Fruit fly (Drosophila melanogaster) whole organism, embryonic: ENCODE data around the gene CG14196.

Source experiments
- Asciz ChIP-seq: fragments of 200-800 bp; sonication (Bioruptor generic); optimal IDR thresholded peaks from 2 replicates; lab custom pipeline; 2017; ENCODE audit warnings: missing biosample characterization, mild to moderate bottlenecking, missing genetic modification characterization, missing genetic modification reagents
- Bgb ChIP-seq: fragments of 200-800 bp; sonication (Bioruptor generic); IDR thresholded peaks from 2 replicates; pipeline ENCODE4 v1.3.6; 2022; ENCODE audit warnings: missing biosample characterization, missing genetic modification characterization; ENCODE audit not compliant: partially characterized antibody
- BtbVII ChIP-seq: fragments of 200-800 bp; sonication (Bioruptor generic); optimal IDR thresholded peaks from 3 replicates; lab custom pipeline; 2017; ENCODE audit warnings: missing biosample characterization, mild to moderate bottlenecking, missing genetic modification characterization
- CG1024 ChIP-seq: fragments of 200-800 bp; sonication (Bioruptor generic); IDR thresholded peaks from 2 replicates; pipeline ENCODE4 v1.3.6; 2022; ENCODE audit warnings: missing biosample characterization, missing genetic modification characterization
- CG10267 ChIP-seq: fragments of 200-800 bp; sonication (Bioruptor generic); optimal IDR thresholded peaks from 2 replicates; lab custom pipeline; 2018; ENCODE audit warnings: missing biosample characterization, mild to moderate bottlenecking, missing genetic modification characterization, moderate library complexity
- CG11504 ChIP-seq: fragments of 200-800 bp; sonication (Bioruptor generic); optimal IDR thresholded peaks from 3 replicates; lab custom pipeline; 2019; ENCODE audit warnings: missing biosample characterization, mild to moderate bottlenecking, missing genetic modification characterization, moderate library complexity
- CG11723 ChIP-seq: fragments of 200-800 bp; sonication (Bioruptor generic); optimal IDR thresholded peaks from 2 replicates; lab custom pipeline; 2017; ENCODE audit warnings: missing biosample characterization, mild to moderate bottlenecking, missing genetic modification characterization
- CG14050 ChIP-seq: fragments of 200-800 bp; sonication (Bioruptor generic); IDR thresholded peaks from 3 replicates; pipeline ENCODE4 v1.3.6; 2022; ENCODE audit warnings: missing biosample characterization, missing genetic modification characterization
- CG15479 ChIP-seq: fragments of 200-800 bp; sonication (Bioruptor generic); optimal IDR thresholded peaks from 3 replicates; lab custom pipeline; 2019; ENCODE audit warnings: missing biosample characterization, mild to moderate bottlenecking, missing genetic modification characterization, moderate library complexity
- CG15601 ChIP-seq: fragments of 200-800 bp; sonication (Bioruptor generic); optimal IDR thresholded peaks from 3 replicates; lab custom pipeline; 2019; ENCODE audit warnings: missing biosample characterization, mild to moderate bottlenecking, missing genetic modification characterization, moderate library complexity
- CG18619 ChIP-seq: fragments of 200-800 bp; sonication (Bioruptor generic); optimal IDR thresholded peaks from 3 replicates; lab custom pipeline; 2017; ENCODE audit warnings: missing biosample characterization, mild to moderate bottlenecking, missing genetic modification characterization
- CG2875 ChIP-seq: fragments of 200-800 bp; sonication (Bioruptor generic); optimal IDR thresholded peaks from 2 replicates; lab custom pipeline; 2017; ENCODE audit warnings: missing biosample characterization, mild to moderate bottlenecking, missing genetic modification characterization, missing genetic modification reagents
- CG4820 ChIP-seq: fragments of 200-800 bp; sonication (Bioruptor generic); optimal IDR thresholded peaks from 3 replicates; lab custom pipeline; 2016; ENCODE audit warnings: missing biosample characterization, missing genetic modification characterization
- CG4854 ChIP-seq: fragments of 200-800 bp; sonication (Bioruptor generic); optimal IDR thresholded peaks from 2 replicates; lab custom pipeline; 2016; ENCODE audit warnings: missing biosample characterization, missing genetic modification characterization, inconsistent platforms
- CG5953 ChIP-seq: fragments of 200-800 bp; sonication (Bioruptor generic); IDR thresholded peaks from 2 replicates; pipeline ENCODE4 v1.3.6; 2022; ENCODE audit warnings: missing biosample characterization, missing genetic modification characterization
- CG6175 ChIP-seq: fragments of 200-800 bp; sonication (Bioruptor generic); IDR thresholded peaks from 3 replicates; pipeline ENCODE4 v1.3.6; 2022; ENCODE audit warnings: missing biosample characterization, missing genetic modification characterization
- CG6791 ChIP-seq: fragments of 200-800 bp; sonication (Bioruptor generic); IDR thresholded peaks from 3 replicates; pipeline ENCODE4 v1.3.6; 2022; ENCODE audit warnings: missing biosample characterization, missing genetic modification characterization; ENCODE audit not compliant: partially characterized antibody
- CG6813 ChIP-seq: fragments of 200-800 bp; sonication (Bioruptor generic); optimal IDR thresholded peaks from 2 replicates; lab custom pipeline; 2017; ENCODE audit warnings: missing biosample characterization, missing genetic modification characterization, mild to moderate bottlenecking, moderate library complexity, missing genetic modification reagents
- CG7987 ChIP-seq: fragments of 200-800 bp; sonication (Bioruptor generic); optimal IDR thresholded peaks from 2 replicates; lab custom pipeline; 2018; ENCODE audit warnings: missing biosample characterization, mild to moderate bottlenecking, missing genetic modification characterization, moderate library complexity
- CG8924 ChIP-seq: fragments of 200-800 bp; optimal IDR thresholded peaks from 3 replicates; lab custom pipeline; 2019; ENCODE audit warnings: missing biosample characterization, mild to moderate bottlenecking, missing genetic modification characterization, moderate library complexity
- Camta ChIP-seq: fragments of 200-800 bp; sonication (Bioruptor generic); optimal IDR thresholded peaks from 2 replicates; lab custom pipeline; 2016; ENCODE audit warnings: missing biosample characterization, missing genetic modification characterization
- Hmx ChIP-seq: fragments of 200-800 bp; sonication (Bioruptor generic); optimal IDR thresholded peaks from 2 replicates; lab custom pipeline; 2016; ENCODE audit warnings: missing biosample characterization, missing genetic modification characterization
- Jarid2 ChIP-seq: fragments of 200-800 bp; sonication (Bioruptor generic); optimal IDR thresholded peaks from 3 replicates; lab custom pipeline; 2017; ENCODE audit warnings: mild to moderate bottlenecking, missing biosample characterization, missing genetic modification reagents, missing genetic modification characterization
- MTF-1 ChIP-seq: fragments of 200-800 bp; sonication (Bioruptor generic); optimal IDR thresholded peaks from 2 replicates; lab custom pipeline; 2018; ENCODE audit warnings: missing biosample characterization, mild to moderate bottlenecking, missing genetic modification characterization, borderline replicate concordance
- Oli ChIP-seq: fragments of 200-800 bp; sonication (Bioruptor generic); optimal IDR thresholded peaks from 2 replicates; lab custom pipeline; 2018; ENCODE audit warnings: missing biosample characterization, mild to moderate bottlenecking, missing genetic modification characterization, moderate library complexity
- PHDP ChIP-seq: fragments of 200-800 bp; sonication (Bioruptor generic); optimal IDR thresholded peaks from 3 replicates; lab custom pipeline; 2018; ENCODE audit warnings: missing biosample characterization, mild to moderate bottlenecking, missing genetic modification characterization, moderate library complexity
- Ptx1 ChIP-seq: fragments of 200-800 bp; sonication (Bioruptor generic); IDR thresholded peaks from 2 replicates; pipeline ENCODE4 v1.3.6; 2022; ENCODE audit warnings: missing biosample characterization, missing genetic modification characterization
- Side ChIP-seq: fragments of 200-800 bp; sonication (Bioruptor generic); optimal IDR thresholded peaks from 2 replicates; lab custom pipeline; 2016; ENCODE audit warnings: missing biosample characterization, missing genetic modification characterization
- Sin3A ChIP-seq: fragments of >200 bp; optimal IDR thresholded peaks from 2 replicates; lab custom pipeline; 2018
- caup ChIP-seq: fragments of 200-800 bp; sonication (Bioruptor generic); optimal IDR thresholded peaks from 3 replicates; lab custom pipeline; 2017; ENCODE audit warnings: missing biosample characterization, mild to moderate bottlenecking, missing genetic modification characterization, moderate library complexity; ENCODE audit not compliant: severe bottlenecking
- ci ChIP-seq: fragments of 200-800 bp; sonication (Bioruptor generic); IDR thresholded peaks from 3 replicates; pipeline ENCODE4 v1.3.6; 2022; ENCODE audit warnings: missing biosample characterization, missing genetic modification characterization
- crc ChIP-seq: fragments of 200-800 bp; sonication (Bioruptor generic); optimal IDR thresholded peaks from 2 replicates; lab custom pipeline; 2016; ENCODE audit warnings: missing biosample characterization, missing genetic modification characterization
- dmrt11E ChIP-seq: fragments of 200-800 bp; sonication (Bioruptor generic); optimal IDR thresholded peaks from 3 replicates; lab custom pipeline; 2018; ENCODE audit warnings: missing biosample characterization, mild to moderate bottlenecking, missing genetic modification characterization, moderate library complexity
- esg ChIP-seq: fragments of 200-800 bp; sonication (Bioruptor generic); conservative IDR thresholded peaks from 2 replicates; pipeline ENCODE4 v1.3.6; 2022; ENCODE audit warnings: missing biosample characterization, missing genetic modification characterization
- fd3F ChIP-seq: fragments of 200-800 bp; sonication (Bioruptor generic); optimal IDR thresholded peaks from 2 replicates; lab custom pipeline; 2018; ENCODE audit warnings: missing biosample characterization, mild to moderate bottlenecking, missing genetic modification characterization, moderate library complexity
- gcm ChIP-seq: fragments of 200-800 bp; sonication (Bioruptor generic); optimal IDR thresholded peaks from 2 replicates; lab custom pipeline; 2019; ENCODE audit warnings: missing biosample characterization, mild to moderate bottlenecking, missing genetic modification characterization, moderate library complexity
- grau ChIP-seq: fragments of 200-800 bp; optimal IDR thresholded peaks from 3 replicates; lab custom pipeline; 2019; ENCODE audit warnings: missing biosample characterization, mild to moderate bottlenecking, missing genetic modification characterization, moderate library complexity
- gt ChIP-seq: fragments of 200-800 bp; sonication (Bioruptor generic); IDR thresholded peaks from 2 replicates; pipeline ENCODE4 v1.3.6; 2022; ENCODE audit warnings: missing biosample characterization, missing genetic modification characterization
- her ChIP-seq: fragments of 200-800 bp; sonication (Bioruptor generic); optimal IDR thresholded peaks from 2 replicates; lab custom pipeline; 2016; ENCODE audit warnings: missing biosample characterization, missing genetic modification characterization
- hth ChIP-seq: fragments of >200 bp; optimal IDR thresholded peaks from 2 replicates; lab custom pipeline; 2017; ENCODE audit warnings: inconsistent platforms
- jing ChIP-seq: fragments of 200-800 bp; sonication (Bioruptor generic); optimal IDR thresholded peaks from 2 replicates; lab custom pipeline; 2018; ENCODE audit warnings: missing biosample characterization, mild to moderate bottlenecking, missing genetic modification characterization
- lilli ChIP-seq: fragments of 200-800 bp; sonication (Bioruptor generic); optimal IDR thresholded peaks from 3 replicates; lab custom pipeline; 2016; ENCODE audit warnings: missing biosample characterization, missing genetic modification characterization
- lmd ChIP-seq: fragments of 200-800 bp; sonication (Bioruptor generic); IDR thresholded peaks from 2 replicates; pipeline ENCODE4 v1.3.6; 2022; ENCODE audit warnings: missing biosample characterization, missing genetic modification characterization
- oc ChIP-seq: fragments of 200-800 bp; sonication (Bioruptor generic); optimal IDR thresholded peaks from 2 replicates; lab custom pipeline; 2018; ENCODE audit warnings: missing biosample characterization, mild to moderate bottlenecking, missing genetic modification characterization, moderate library complexity
- onecut ChIP-seq: fragments of 200-800 bp; sonication (Bioruptor generic); IDR thresholded peaks from 2 replicates; pipeline ENCODE4 v1.3.6; 2022; ENCODE audit warnings: missing biosample characterization, missing genetic modification characterization
- org-1 ChIP-seq: fragments of 200-800 bp; sonication (Bioruptor generic); optimal IDR thresholded peaks from 2 replicates; lab custom pipeline; 2017; ENCODE audit warnings: missing biosample characterization, missing genetic modification characterization
- pb ChIP-seq: fragments of 200-800 bp; sonication (Bioruptor generic); optimal IDR thresholded peaks from 3 replicates; lab custom pipeline; 2016; ENCODE audit warnings: missing biosample characterization, missing genetic modification characterization
- phol ChIP-seq: fragments of 200-800 bp; sonication (Bioruptor generic); optimal IDR thresholded peaks from 3 replicates; lab custom pipeline; 2018; ENCODE audit warnings: missing biosample characterization, mild to moderate bottlenecking, missing genetic modification characterization, moderate library complexity
- tgo ChIP-seq: fragments of 200-800 bp; sonication (Bioruptor generic); IDR thresholded peaks from 3 replicates; pipeline ENCODE4 v1.3.6; 2022; ENCODE audit warnings: missing biosample characterization, missing genetic modification characterization
- vvl ChIP-seq: fragments of 200-800 bp; sonication (Bioruptor generic); IDR thresholded peaks from 2 replicates; pipeline ENCODE4 v1.3.6; 2022; ENCODE audit warnings: missing biosample characterization, missing genetic modification characterization

Gene CG14196

dm6 chrX:19289318-19289970 lies 47.8 kb upstream of the CG14196 start (continued):
- peak; percentile 75 for TF ChIP-seq gt (GFP tag; lab: Robert Waterston, UW)
- peak; percentile 75 for TF ChIP-seq CG7987 (GFP tag; lab: Kevin White, UChicago)
- peak; percentile 90 for TF ChIP-seq onecut (GFP tag; lab: Robert Waterston, UW)
- peak; percentile 70 for TF ChIP-seq caup (GFP tag; lab: Kevin White, UChicago)
- TF ChIP-seq CG5953 (GFP tag; lab: Robert Waterston, UW) = peak; percentile 93
- peak; percentile 83 for TF ChIP-seq CG2875 (GFP tag; lab: Kevin White, UChicago)
- TF ChIP-seq lilli (GFP tag; lab: Kevin White, UChicago) = peak; percentile 83
- peak; percentile 71 for TF ChIP-seq her (GFP tag; lab: Kevin White, UChicago)
- TF ChIP-seq fd3F (GFP tag; lab: Kevin White, UChicago) = peak; percentile 73
- TF ChIP-seq tgo = peak; percentile 90
- peak; percentile 66; the same call in 1 of the 3 replicates for TF ChIP-seq CG6175 (GFP tag; lab: Robert Waterston, UW)
- TF ChIP-seq esg (GFP tag; lab: Robert Waterston, UW) = peak; percentile 91
- peak; percentile 98 for TF ChIP-seq ci (GFP tag; lab: Robert Waterston, UW)
- TF ChIP-seq CG10267 (tag; lab: Kevin White, UChicago) = peak; percentile 72
- peak; percentile 95 for TF ChIP-seq grau (tag; lab: Kevin White, UChicago)
- peak; percentile 87 for TF ChIP-seq CG8924
- peak; percentile 84 for TF ChIP-seq MTF-1
- peak; percentile 90 for TF ChIP-seq CG1024 (GFP tag; lab: Robert Waterston, UW)
- TF ChIP-seq PHDP (tag; lab: Kevin White, UChicago) = peak; percentile 86
- peak; percentile 94 for TF ChIP-seq Ptx1 (GFP tag; lab: Robert Waterston, UW)
- peak; percentile 89 for TF ChIP-seq CG15601
- TF ChIP-seq BtbVII = peak; percentile 51
- peak; percentile 81 for TF ChIP-seq org-1 (GFP tag; lab: Kevin White, UChicago)
- peak; percentile 82 for TF ChIP-seq CG4854
- no peak for TF ChIP-seq CG6791 (GFP tag; lab: Robert Waterston, UW)
- peak; percentile 91 for TF ChIP-seq CG11504
- no peak for TF ChIP-seq Bgb (GFP tag; lab: Robert Waterston, UW)
- TF ChIP-seq CG14050 (GFP tag; lab: Robert Waterston, UW) = peak; percentile 92
- peak; percentile 76 for TF ChIP-seq Asciz (GFP tag; lab: Kevin White, UChicago)
- TF ChIP-seq Side = peak; percentile 81
- peak; percentile 88 for TF ChIP-seq phol
- peak; percentile 88 for TF ChIP-seq CG4820 (GFP tag; lab: Kevin White, UChicago)
- peak; percentile 86 for TF ChIP-seq gcm
- TF ChIP-seq Camta (GFP tag; lab: Kevin White, UChicago) = peak; percentile 81
- TF ChIP-seq Jarid2 (GFP tag; lab: Kevin White, UChicago) = peak; percentile 43
- TF ChIP-seq CG15479 (GFP tag; lab: Kevin White, UChicago) = no peak
- peak; percentile 36 for TF ChIP-seq Hmx
- peak; percentile 83 for TF ChIP-seq pb (GFP tag; lab: Kevin White, UChicago)
- TF ChIP-seq jing (GFP tag; lab: Kevin White, UChicago) = peak; percentile 88
- TF ChIP-seq CG6813 (GFP tag; lab: Kevin White, UChicago) = peak; percentile 82
- peak; percentile 73 for TF ChIP-seq CG18619 (GFP tag; lab: Kevin White, UChicago)
- peak; percentile 72 for TF ChIP-seq dmrt11E (tag; lab: Kevin White, UChicago)
- TF ChIP-seq Oli (tag; lab: Kevin White, UChicago) = peak; percentile 89
- peak; percentile 95 for TF ChIP-seq oc
- TF ChIP-seq vvl (GFP tag; lab: Robert Waterston, UW) = peak; percentile 98
- TF ChIP-seq hth (lab: Kevin White, UChicago) = no peak
- TF ChIP-seq lmd = peak; percentile 91
- peak; percentile 50 for TF ChIP-seq crc (GFP tag; lab: Kevin White, UChicago)
- no peak for TF ChIP-seq Sin3A (lab: Kevin White, UChicago)
- peak; percentile 84 for TF ChIP-seq CG11723 (GFP tag; lab: Kevin White, UChicago)
